Worm (Caenorhabditis elegans): ENCODE data around the gene D1086.8.

- TF ChIP-seq ceh-36 (tag; optimal IDR thresholded peaks at IDR 0.05) (no peak), ama-1 (optimal IDR thresholded peaks at IDR 0.05) (no peak), aly-1 (tag; optimal IDR thresholded peaks at IDR 0.05) (no peak), F13C5.2 (tag; optimal IDR thresholded peaks at IDR 0.05) (no peak), tbx-37 (GFP tag; conservative IDR thresholded peaks at IDR 0.05) (no peak), ets-7 (tag; optimal IDR thresholded peaks at IDR 0.05) (no peak), scrt-1 (GFP tag; IDR thresholded peaks at IDR 0.05) (no peak), sea-1 (GFP tag; conservative IDR thresholded peaks at IDR 0.05) (no peak), tbx-11 (GFP tag; IDR thresholded peaks at IDR 0.05) (no peak), flt-1 (GFP tag; IDR thresholded peaks at IDR 0.05) (no peak), ceh-13 (GFP tag; optimal IDR thresholded peaks at IDR 0.05) (no peak), hnd-1 (tag; optimal IDR thresholded peaks at IDR 0.05) (no peak), B0310.2 (tag; optimal IDR thresholded peaks at IDR 0.05) (no peak)
Measured at ce11 chrV:14097358-14097757, 3.5 kb downstream of the D1086.8 start.
